Worm (Caenorhabditis elegans): Measurements from ENCODE around the gene T07G12.5.

DNA sequence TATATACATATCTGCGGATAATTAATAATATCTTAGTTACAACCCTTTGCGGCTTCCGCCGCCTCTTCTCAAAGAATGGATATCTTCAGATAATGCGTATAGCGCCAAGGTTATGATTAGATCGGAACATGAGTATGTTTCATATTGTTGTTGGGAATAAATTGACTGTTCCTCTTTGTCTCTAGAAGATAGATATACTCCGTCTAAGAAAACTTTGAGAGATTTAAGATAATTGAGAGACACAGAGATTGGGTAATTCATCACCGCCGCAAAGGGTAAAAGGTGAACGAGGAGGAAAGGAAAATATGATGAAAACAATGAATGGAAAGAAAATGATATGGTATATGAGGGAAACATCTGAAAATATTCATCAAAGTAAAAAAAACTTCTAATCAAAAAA lies 31.7 kb upstream of the T07G12.5 start:
- TF ChIP-seq ama-1 (optimal IDR thresholded peaks at IDR 0.05) (no peak), ztf-11 (tag; optimal IDR thresholded peaks at IDR 0.05) (no peak), nhr-76 (tag; optimal IDR thresholded peaks at IDR 0.05) (no peak), nhr-19 (GFP tag; conservative IDR thresholded peaks at IDR 0.05) (no peak), unc-62 (GFP tag; optimal IDR thresholded peaks at IDR 0.05) (no peak), nhr-237 (tag; optimal IDR thresholded peaks at IDR 0.05) (no peak), ces-1 (GFP tag; optimal IDR thresholded peaks at IDR 0.05) (no peak)
